Worm (Caenorhabditis elegans): ENCODE results near the gene col-173.
A peak's percentile ranks its signal among the peaks of the same experiment; 100 is the strongest.
"Not testable (repeated sequence)": the region's sequence is repeated elsewhere in the genome, so short reads cannot be mapped to it uniquely, and the experiment has no call there.

col-173 gene

ce11 chrX:6874723-6875122 lies 2.6 kb downstream of the col-173 start, which contains the start of gene F41C6.4:
Gene F41C6.4, minus strand, starts transcription at chrX:6874823.
- no peak for TF ChIP-seq nhr-12 (tag; optimal IDR thresholded peaks at IDR 0.05)
- TF ChIP-seq nhr-28 (tag; optimal IDR thresholded peaks at IDR 0.05): no peak
- no peak for TF ChIP-seq nhr-77 (tag; optimal IDR thresholded peaks at IDR 0.05)
- no peak for TF ChIP-seq R02D3.7 (tag; optimal IDR thresholded peaks at IDR 0.05)
- TF ChIP-seq fos-1 (tag; optimal IDR thresholded peaks at IDR 0.05): no peak
- TF ChIP-seq pha-4 (tag; optimal IDR thresholded peaks at IDR 0.05): no peak
- no peak for TF ChIP-seq elt-2 (tag; optimal IDR thresholded peaks at IDR 0.05)
- TF ChIP-seq ztf-4 (tag; optimal IDR thresholded peaks at IDR 0.05): no peak
- TF ChIP-seq jun-1 (tag; optimal IDR thresholded peaks at IDR 0.05): no peak
- no peak for TF ChIP-seq eor-1 (tag; optimal IDR thresholded peaks at IDR 0.05)
- no peak for TF ChIP-seq ama-1 (optimal IDR thresholded peaks at IDR 0.05)
- no peak for TF ChIP-seq nfya-1 (tag; optimal IDR thresholded peaks at IDR 0.05; ENCODE audit: insufficient read depth)

- not testable (repeated sequence) for TF ChIP-seq ama-1 (optimal IDR thresholded peaks at IDR 0.05); nhr-237 (tag; optimal IDR thresholded peaks at IDR 0.05); tbx-2 (tag; optimal IDR thresholded peaks at IDR 0.05)
Measured at ce11 chrX:6868669-6869068, 8.7 kb downstream of the col-173 start, which contains the start of gene C53B7.6. Gene C53B7.6, minus strand, starts transcription at chrX:6868769.

ce11 chrX:6867707-6868106 lies 9.6 kb downstream of the col-173 start:
- TF ChIP-seq daf-12 (tag; optimal IDR thresholded peaks at IDR 0.05) (no peak), tbx-2 (tag; optimal IDR thresholded peaks at IDR 0.05) (peak; percentile 63), elt-1 (tag; optimal IDR thresholded peaks at IDR 0.05) (no peak), nhr-76 (tag; optimal IDR thresholded peaks at IDR 0.05) (no peak), eor-1 (tag; optimal IDR thresholded peaks at IDR 0.05) (no peak), zag-1 (tag; optimal IDR thresholded peaks at IDR 0.05) (no peak), ztf-11 (tag; optimal IDR thresholded peaks at IDR 0.05) (no peak), unc-62 (GFP tag; optimal IDR thresholded peaks at IDR 0.05) (no peak), nhr-67 (tag; optimal IDR thresholded peaks at IDR 0.05) (no peak), ceh-16 (tag; optimal IDR thresholded peaks at IDR 0.05) (no peak), ceh-82 (tag; optimal IDR thresholded peaks at IDR 0.05) (no peak), R02D3.7 (tag; optimal IDR thresholded peaks at IDR 0.05) (no peak), nhr-77 (tag; optimal IDR thresholded peaks at IDR 0.05) (no peak), lin-39 (tag; optimal IDR thresholded peaks at IDR 0.05) (peak; percentile 48), lin-15B (tag; optimal IDR thresholded peaks at IDR 0.05) (no peak), lsy-12 (tag; optimal IDR thresholded peaks at IDR 0.05) (peak; percentile 66), egl-27 (tag; optimal IDR thresholded peaks at IDR 0.05) (no peak), ZK546.5 (tag; optimal IDR thresholded peaks at IDR 0.05) (no peak), aly-2 (tag; optimal IDR thresholded peaks at IDR 0.05) (no peak), elt-2 (tag; optimal IDR thresholded peaks at IDR 0.05) (peak; percentile 52), nhr-11 (tag; optimal IDR thresholded peaks at IDR 0.05) (no peak), egl-5 (tag; optimal IDR thresholded peaks at IDR 0.05) (no peak), nhr-25 (tag; optimal IDR thresholded peaks at IDR 0.05) (peak; percentile 59), nfya-1 (tag; optimal IDR thresholded peaks at IDR 0.05; ENCODE audit: insufficient read depth) (no peak), nhr-12 (tag; optimal IDR thresholded peaks at IDR 0.05) (no peak), nhr-43 (tag; optimal IDR thresholded peaks at IDR 0.05; ENCODE audit: poor library complexity, severe bottlenecking) (peak; percentile 79), pha-4 (tag; optimal IDR thresholded peaks at IDR 0.05) (no peak), sea-2 (GFP tag; optimal IDR thresholded peaks at IDR 0.05) (no peak), nhr-28 (tag; optimal IDR thresholded peaks at IDR 0.05) (no peak), hmg-11 (tag; optimal IDR thresholded peaks at IDR 0.05) (peak; percentile 58), nhr-23 (tag; optimal IDR thresholded peaks at IDR 0.05) (peak; percentile 17), elt-3 (tag; optimal IDR thresholded peaks at IDR 0.05) (no peak), snpc-4 (tag; optimal IDR thresholded peaks at IDR 0.05) (no peak), fkh-2 (tag; optimal IDR thresholded peaks at IDR 0.05) (no peak), mml-1 (tag; optimal IDR thresholded peaks at IDR 0.05) (no peak), ztf-4 (tag; optimal IDR thresholded peaks at IDR 0.05) (peak; percentile 9), pqm-1 (tag; optimal IDR thresholded peaks at IDR 0.05) (peak; percentile 52), unc-39 (tag; optimal IDR thresholded peaks at IDR 0.05) (no peak), skn-1 (tag; optimal IDR thresholded peaks at IDR 0.05) (no peak), ama-1 (optimal IDR thresholded peaks at IDR 0.05) (no peak), fkh-10 (GFP tag; optimal IDR thresholded peaks at IDR 0.05) (no peak), nhr-237 (tag; optimal IDR thresholded peaks at IDR 0.05) (no peak), jun-1 (tag; optimal IDR thresholded peaks at IDR 0.05) (no peak)
